Worm (Caenorhabditis elegans) whole organism, midembryonic: ENCODE data around the gene K02A2.1.

Source experiments
- T22C8.4 ChIP-seq: fragments of 200-800 bp; sonication (Bioruptor generic); IDR thresholded peaks from 2 replicates; pipeline ENCODE4 v1.3.6; 2022; ENCODE audit warnings: missing genetic modification characterization, missing compliant biosample characterization
- cog-1 ChIP-seq: sonication (generic microtip); optimal IDR thresholded peaks from 2 replicates; lab custom pipeline; 2016; ENCODE audit warnings: missing genetic modification characterization, missing compliant biosample characterization
- flt-1 ChIP-seq: fragments of 200-800 bp; sonication (Bioruptor generic); IDR thresholded peaks from 2 replicates; pipeline ENCODE4 v1.3.6; 2022; ENCODE audit warnings: missing genetic modification characterization, missing compliant biosample characterization
- klf-2 ChIP-seq: fragments of 200-800 bp; sonication (Bioruptor generic); conservative IDR thresholded peaks from 2 replicates; pipeline ENCODE4 v1.3.6; 2022; ENCODE audit warnings: missing genetic modification reagents, missing genetic modification characterization, missing compliant biosample characterization
- med-1 ChIP-seq: sonication (generic microtip); optimal IDR thresholded peaks from 2 replicates; lab custom pipeline; 2017; ENCODE audit warnings: missing genetic modification characterization, mild to moderate bottlenecking, missing compliant biosample characterization, antibody characterized with exemption, missing genetic modification reagents; ENCODE audit not compliant: insufficient read depth
- ref-1 ChIP-seq: fragments of 200-800 bp; sonication (Bioruptor generic); conservative IDR thresholded peaks from 2 replicates; pipeline ENCODE4 v1.3.6; 2022; ENCODE audit warnings: missing genetic modification reagents, missing genetic modification characterization, missing compliant biosample characterization
- tab-1 ChIP-seq: fragments of 200-800 bp; sonication (Bioruptor generic); IDR thresholded peaks from 2 replicates; pipeline ENCODE4 v1.3.6; 2022; ENCODE audit warnings: missing genetic modification characterization, missing compliant biosample characterization
- ztf-23 ChIP-seq: fragments of 200-800 bp; sonication (Bioruptor generic); IDR thresholded peaks from 2 replicates; pipeline ENCODE4 v1.3.6; 2022; ENCODE audit warnings: missing genetic modification reagents, missing genetic modification characterization, missing compliant biosample characterization
- ztf-29 ChIP-seq: fragments of 200-800 bp; sonication (Bioruptor generic); IDR thresholded peaks from 2 replicates; pipeline ENCODE4 v1.3.6; 2022; ENCODE audit warnings: missing genetic modification reagents, missing genetic modification characterization, missing compliant biosample characterization

Gene K02A2.1

DNA sequence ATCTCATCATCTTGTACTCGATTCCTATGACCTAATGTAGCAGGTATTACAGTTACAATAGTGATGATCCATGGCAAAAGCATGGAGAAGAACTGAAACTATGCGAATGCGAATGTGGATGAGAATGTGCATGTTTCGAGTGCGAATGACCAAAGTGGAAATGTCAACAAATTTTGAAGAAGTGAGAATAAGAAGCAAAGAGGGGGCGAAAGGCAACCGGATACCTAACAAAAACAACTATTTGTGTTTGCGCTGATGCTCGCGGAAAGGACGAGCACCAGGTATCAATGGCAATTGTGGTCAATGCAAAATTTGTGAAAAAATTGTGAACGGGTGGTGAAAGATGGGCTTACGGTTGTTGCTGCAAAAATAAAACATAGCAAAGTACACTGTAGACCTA is 32.4 kb upstream of the K02A2.1 start, which contains the start of gene nas-7:
TSS of gene nas-7 (minus strand) at position 101 of the 400 bp plus-strand sequence.
- TF ChIP-seq tab-1 (GFP tag; lab: Robert Waterston, UW) (no peak), cog-1 (tag; lab: Kevin White, UChicago) (no peak), klf-2 (GFP tag; lab: Robert Waterston, UW) (no peak), med-1 (no peak), flt-1 (no peak), ref-1 (GFP tag; lab: Robert Waterston, UW) (no peak), ztf-29 (GFP tag; lab: Robert Waterston, UW) (no peak), ztf-23 (GFP tag; lab: Robert Waterston, UW) (no peak), T22C8.4 (no peak)

DNA sequence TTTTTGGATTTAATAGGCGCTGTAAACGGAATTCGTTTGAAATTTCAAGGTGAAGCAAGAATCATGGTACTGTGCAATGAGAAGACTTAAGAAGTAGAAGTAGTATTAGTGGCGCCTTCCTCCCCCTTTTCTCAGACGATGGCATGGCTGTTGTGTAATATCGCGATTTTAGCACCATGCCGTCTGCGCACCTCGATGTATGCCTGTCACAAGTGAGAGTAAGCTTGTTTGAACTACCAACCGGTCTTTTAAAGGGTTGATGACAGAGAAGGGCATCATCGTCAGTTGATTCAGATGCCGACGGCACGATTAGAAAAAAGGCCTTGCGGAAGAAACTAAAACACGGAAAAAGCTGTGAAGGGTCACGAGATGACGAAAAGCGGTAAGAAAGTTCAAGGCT is 31.1 kb upstream of the K02A2.1 start:
- TF ChIP-seq tab-1 (GFP tag; lab: Robert Waterston, UW), result no peak
- TF ChIP-seq ztf-23 (GFP tag; lab: Robert Waterston, UW), result no peak
- no peak for TF ChIP-seq cog-1 (tag; lab: Kevin White, UChicago)
- TF ChIP-seq ref-1 (GFP tag; lab: Robert Waterston, UW), result no peak
- no peak for TF ChIP-seq flt-1
- no peak for TF ChIP-seq med-1
- TF ChIP-seq ztf-29 (GFP tag; lab: Robert Waterston, UW), result no peak
- TF ChIP-seq klf-2 (GFP tag; lab: Robert Waterston, UW), result no peak
- no peak for TF ChIP-seq T22C8.4

DNA sequence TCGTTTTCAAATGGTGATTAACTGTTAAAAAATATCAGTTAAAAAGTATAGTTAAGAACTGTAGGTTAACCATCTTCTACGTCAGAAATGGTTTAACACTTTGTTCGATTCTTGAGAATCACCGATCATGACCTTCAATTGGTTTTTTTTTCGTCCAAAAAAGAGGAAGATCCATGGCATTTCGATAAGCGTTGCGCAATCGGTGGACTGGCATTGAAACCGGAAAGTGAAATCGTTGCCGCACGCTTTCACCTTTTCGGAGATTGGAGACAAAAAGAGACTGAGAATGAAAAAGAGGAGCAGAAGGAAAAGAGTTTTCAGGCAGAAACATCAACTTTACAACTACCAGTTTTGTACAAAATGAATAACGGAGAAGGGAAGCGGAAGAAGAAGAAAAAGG is 29.8 kb upstream of the K02A2.1 start:
- TF ChIP-seq tab-1 (GFP tag; lab: Robert Waterston, UW) (no peak), flt-1 (no peak), klf-2 (GFP tag; lab: Robert Waterston, UW) (no peak), med-1 (no peak), ztf-23 (GFP tag; lab: Robert Waterston, UW) (no peak), cog-1 (tag; lab: Kevin White, UChicago) (no peak), T22C8.4 (no peak), ref-1 (GFP tag; lab: Robert Waterston, UW) (no peak), ztf-29 (GFP tag; lab: Robert Waterston, UW) (no peak)

DNA sequence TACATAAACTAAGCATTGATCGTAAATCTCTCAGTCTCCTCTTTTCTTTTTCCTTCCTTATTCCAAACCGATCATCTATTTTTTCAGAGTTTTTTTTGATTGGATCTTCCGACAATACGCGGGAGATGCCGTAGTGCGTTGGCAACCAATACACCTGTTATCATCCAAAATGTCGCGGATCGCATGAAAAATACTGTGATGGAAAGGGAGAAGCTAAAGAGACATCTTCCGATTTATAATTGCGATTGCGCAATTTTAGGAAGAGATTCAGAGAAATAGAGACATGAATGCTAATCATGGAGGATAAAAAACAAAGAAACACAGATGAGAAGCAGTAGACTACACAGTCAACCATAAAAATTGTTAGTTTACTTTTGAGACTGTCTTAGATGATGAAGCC is 28.6 kb upstream of the K02A2.1 start:
- TF ChIP-seq cog-1 (tag; lab: Kevin White, UChicago) (no peak), ztf-29 (GFP tag; lab: Robert Waterston, UW) (no peak), tab-1 (GFP tag; lab: Robert Waterston, UW) (no peak), flt-1 (no peak), med-1 (no peak), ztf-23 (GFP tag; lab: Robert Waterston, UW) (no peak), ref-1 (GFP tag; lab: Robert Waterston, UW) (no peak), klf-2 (GFP tag; lab: Robert Waterston, UW) (no peak), T22C8.4 (no peak)

DNA sequence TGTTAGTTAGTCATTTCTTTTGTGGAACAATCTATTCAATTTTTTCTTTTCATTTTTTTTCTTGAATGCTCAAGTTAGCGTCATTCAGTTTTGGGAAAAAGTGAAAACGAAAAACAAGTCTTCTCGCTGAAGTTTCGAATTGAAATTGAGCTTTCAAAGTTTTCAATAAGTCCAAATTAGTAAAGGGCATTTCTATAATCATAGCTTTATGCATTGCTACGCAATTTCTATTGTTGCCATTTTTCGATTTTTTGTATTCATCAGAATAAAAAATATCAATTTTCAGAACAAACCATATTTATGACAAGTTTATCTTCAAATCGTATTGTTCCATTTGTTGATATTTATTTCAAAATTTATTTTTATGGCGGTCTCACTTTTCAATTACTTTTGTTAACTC is 26.9 kb upstream of the K02A2.1 start, which contains the start of gene srd-55:
TSS of gene srd-55 (plus strand) at position 301 of the 400 bp plus-strand sequence.
- TF ChIP-seq ref-1 (GFP tag; lab: Robert Waterston, UW), result no peak
- no peak for TF ChIP-seq flt-1
- TF ChIP-seq ztf-29 (GFP tag; lab: Robert Waterston, UW), result no peak
- no peak for TF ChIP-seq klf-2 (GFP tag; lab: Robert Waterston, UW)
- no peak for TF ChIP-seq cog-1 (tag; lab: Kevin White, UChicago)
- TF ChIP-seq med-1, result no peak
- TF ChIP-seq tab-1 (GFP tag; lab: Robert Waterston, UW), result no peak
- TF ChIP-seq T22C8.4, result no peak
- TF ChIP-seq ztf-23 (GFP tag; lab: Robert Waterston, UW), result no peak

DNA sequence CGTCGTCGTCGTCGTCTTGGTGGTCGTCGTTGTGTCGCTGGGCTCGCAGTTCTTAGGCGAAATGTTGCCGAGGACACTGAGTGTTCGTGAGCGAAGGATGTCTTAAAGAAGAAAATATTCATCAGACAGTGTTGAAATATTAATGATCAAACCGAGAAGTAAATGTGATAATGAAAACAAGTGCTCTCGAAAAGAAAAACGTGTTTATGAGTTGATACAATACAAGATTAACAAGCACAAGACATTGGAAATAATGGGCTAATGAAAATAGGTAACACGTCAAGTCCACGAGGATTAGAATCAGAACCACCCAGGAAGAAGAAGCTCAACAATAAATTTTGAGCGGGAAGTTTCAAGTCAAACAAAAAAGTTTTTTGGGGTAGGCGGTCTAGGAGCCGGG is 23.1 kb upstream of the K02A2.1 start, which contains the start of gene K02A2.5:
TSS of gene K02A2.5 (minus strand) at position 101 of the 400 bp plus-strand sequence.
- TF ChIP-seq ztf-23 (GFP tag; lab: Robert Waterston, UW) (no peak), med-1 (no peak), flt-1 (no peak), cog-1 (tag; lab: Kevin White, UChicago) (no peak), tab-1 (GFP tag; lab: Robert Waterston, UW) (no peak), T22C8.4 (no peak), klf-2 (GFP tag; lab: Robert Waterston, UW) (no peak), ref-1 (GFP tag; lab: Robert Waterston, UW) (no peak), ztf-29 (GFP tag; lab: Robert Waterston, UW) (no peak)

DNA sequence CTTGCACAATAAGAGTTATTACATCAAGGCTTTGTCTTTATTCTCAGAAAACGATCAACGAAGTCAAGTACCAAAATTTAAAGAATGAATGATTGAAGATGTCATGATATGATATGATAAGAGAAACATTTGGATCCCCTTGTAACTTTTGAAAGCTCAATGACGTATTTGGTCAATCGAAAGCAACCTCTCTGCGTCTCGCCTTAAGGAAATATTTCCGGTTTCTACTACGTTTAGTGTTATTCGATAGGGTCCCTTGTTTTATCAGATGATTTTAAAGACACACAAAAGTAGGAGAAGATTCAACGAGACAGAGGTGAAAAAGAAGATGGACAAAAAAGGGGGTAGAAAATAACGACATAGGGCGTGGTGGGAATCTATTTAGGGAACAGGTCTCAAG is 21.8 kb upstream of the K02A2.1 start:
- TF ChIP-seq ztf-23 (GFP tag; lab: Robert Waterston, UW), result no peak

DNA sequence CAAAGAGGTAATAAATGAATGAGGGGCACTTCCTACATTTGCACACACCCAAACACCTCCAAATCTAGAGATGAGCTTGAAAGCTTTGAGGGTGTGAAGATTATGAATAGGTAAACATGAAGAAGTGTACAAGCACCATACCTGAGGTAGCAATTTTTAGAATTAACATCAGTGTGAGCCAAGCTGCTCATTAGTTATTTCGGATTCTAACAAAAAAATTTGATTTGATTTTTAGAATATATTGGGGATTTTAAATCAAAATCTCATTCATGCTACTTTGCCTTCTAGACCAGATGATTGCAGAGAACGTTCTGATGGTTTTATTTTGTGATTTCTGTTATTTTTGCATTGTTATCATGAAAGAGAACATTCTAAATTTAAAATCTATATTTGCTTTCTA is 21.3 kb upstream of the K02A2.1 start:
- no peak for TF ChIP-seq ref-1 (GFP tag; lab: Robert Waterston, UW)
- TF ChIP-seq flt-1, result no peak
- TF ChIP-seq ztf-23 (GFP tag; lab: Robert Waterston, UW), result no peak
- TF ChIP-seq tab-1 (GFP tag; lab: Robert Waterston, UW), result no peak
- no peak for TF ChIP-seq med-1
- no peak for TF ChIP-seq T22C8.4
- no peak for TF ChIP-seq klf-2 (GFP tag; lab: Robert Waterston, UW)
- TF ChIP-seq cog-1 (tag; lab: Kevin White, UChicago), result no peak
- TF ChIP-seq ztf-29 (GFP tag; lab: Robert Waterston, UW), result no peak

DNA sequence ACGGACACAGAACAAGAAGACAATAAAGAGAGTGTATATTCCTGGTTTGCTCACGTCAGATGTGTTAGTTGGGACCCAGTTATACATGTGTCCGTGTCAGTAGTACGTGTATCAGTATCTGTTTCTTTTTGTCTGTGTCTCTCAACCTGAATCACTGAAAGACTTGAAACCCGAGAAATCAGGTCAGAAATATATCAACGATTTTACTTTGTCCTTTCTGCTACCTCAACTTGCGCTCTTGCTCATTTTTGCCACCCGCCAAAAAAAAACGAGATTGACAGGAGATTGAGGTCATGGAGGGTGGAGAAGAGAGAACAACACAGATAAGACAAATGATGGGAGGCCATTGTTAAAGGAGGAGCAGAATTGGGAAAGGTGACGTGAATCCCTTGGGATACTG is 15.5 kb upstream of the K02A2.1 start:
- TF ChIP-seq cog-1 (tag; lab: Kevin White, UChicago) (no peak), ztf-29 (GFP tag; lab: Robert Waterston, UW) (no peak), ztf-23 (GFP tag; lab: Robert Waterston, UW) (no peak), T22C8.4 (no peak), tab-1 (GFP tag; lab: Robert Waterston, UW) (no peak), klf-2 (GFP tag; lab: Robert Waterston, UW) (no peak), ref-1 (GFP tag; lab: Robert Waterston, UW) (no peak), med-1 (no peak), flt-1 (no peak)

DNA sequence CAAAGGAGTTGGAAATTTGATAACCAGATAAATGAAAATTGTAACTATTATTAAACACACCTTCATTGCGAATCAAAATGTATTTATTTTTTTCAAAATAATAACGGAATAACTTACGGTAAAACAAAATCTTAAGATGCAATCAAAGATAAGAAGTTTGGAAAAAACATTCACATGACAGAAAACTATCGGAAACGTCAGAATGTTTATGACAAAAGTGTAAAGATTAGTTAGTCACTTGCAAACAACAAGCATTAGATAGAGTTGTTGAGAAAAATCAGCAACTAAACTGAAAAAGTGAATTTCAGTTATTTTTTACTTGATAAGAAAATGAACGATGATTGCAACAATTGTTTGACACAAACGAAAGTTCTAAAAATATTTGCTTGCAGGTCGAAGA is 14.9 kb upstream of the K02A2.1 start:
- no peak for TF ChIP-seq ztf-29 (GFP tag; lab: Robert Waterston, UW)
- TF ChIP-seq klf-2 (GFP tag; lab: Robert Waterston, UW), result no peak
